Worm (Caenorhabditis elegans) whole organism, L3 larva: Measurements from ENCODE around the gene K09C8.8.

Source experiments
- fos-1 ChIP-seq: fragments of 150-350 bp; optimal IDR thresholded peaks from 2 replicates; lab custom pipeline; 2014; ENCODE audit warnings: missing biosample characterization, missing genetic modification characterization
- mml-1 ChIP-seq: fragments of 150-350 bp; sonication (generic microtip); optimal IDR thresholded peaks from 3 replicates; lab custom pipeline; 2014; ENCODE audit warnings: missing biosample characterization, missing genetic modification characterization
- nhr-11 ChIP-seq: fragments of 150-350 bp; optimal IDR thresholded peaks from 2 replicates; lab custom pipeline; 2014; ENCODE audit warnings: missing biosample characterization, missing genetic modification characterization
- nhr-237 ChIP-seq: fragments of 150-350 bp; optimal IDR thresholded peaks from 2 replicates; lab custom pipeline; 2014; ENCODE audit warnings: missing biosample characterization, missing genetic modification characterization
- sea-2 ChIP-seq: fragments of 150-350 bp; sonication (generic microtip); optimal IDR thresholded peaks from 4 replicates; lab custom pipeline; 2014; ENCODE audit warnings: missing biosample characterization, missing genetic modification reagents, missing genetic modification characterization
- unc-62 ChIP-seq: fragments of 150-350 bp; sonication (generic microtip); optimal IDR thresholded peaks from 4 replicates; lab custom pipeline; 2014; ENCODE audit warnings: missing biosample characterization, missing genetic modification reagents, missing genetic modification characterization

DNA sequence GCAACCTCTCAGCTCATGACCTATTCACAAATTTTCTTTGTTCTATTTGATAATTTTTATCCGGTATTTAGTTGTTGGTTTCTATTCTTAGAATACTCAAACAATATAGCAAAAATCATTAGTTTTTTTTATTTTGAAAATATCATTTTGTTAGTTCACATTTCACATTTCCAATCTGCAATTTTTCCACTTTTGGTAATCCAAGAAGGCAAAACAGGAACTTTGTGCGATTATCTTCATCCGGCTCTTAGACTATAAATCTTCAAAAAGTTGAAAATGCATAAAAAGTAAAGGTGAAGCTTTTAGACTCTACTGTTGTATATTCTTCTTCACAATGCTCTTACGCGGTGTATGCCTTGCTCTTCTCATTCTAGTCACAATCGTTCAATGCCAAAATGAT lies 12.3 kb upstream of the K09C8.8 start, which contains the start of gene nlp-19:
- TF ChIP-seq unc-62 (GFP tag; lab: Kevin White, UChicago) (no peak), nhr-237 (tag; lab: Kevin White, UChicago) (no peak), nhr-11 (tag; lab: Kevin White, UChicago) (no peak), sea-2 (no peak), mml-1 (tag; lab: Kevin White, UChicago) (no peak), fos-1 (tag; lab: Kevin White, UChicago) (no peak)
